Worm (Caenorhabditis elegans) whole organism, midembryonic: ENCODE measurements around the gene mdt-8.

ENCODE experiments used
- T22C8.4 ChIP-seq: fragments of 200-800 bp; sonication (Bioruptor generic); IDR thresholded peaks from 2 replicates; pipeline ENCODE4 v1.3.6; 2022; ENCODE audit warnings: missing genetic modification characterization, missing compliant biosample characterization
- cog-1 ChIP-seq: sonication (generic microtip); optimal IDR thresholded peaks from 2 replicates; lab custom pipeline; 2016; ENCODE audit warnings: missing genetic modification characterization, missing compliant biosample characterization
- flt-1 ChIP-seq: fragments of 200-800 bp; sonication (Bioruptor generic); IDR thresholded peaks from 2 replicates; pipeline ENCODE4 v1.3.6; 2022; ENCODE audit warnings: missing genetic modification characterization, missing compliant biosample characterization
- klf-2 ChIP-seq: fragments of 200-800 bp; sonication (Bioruptor generic); conservative IDR thresholded peaks from 2 replicates; pipeline ENCODE4 v1.3.6; 2022; ENCODE audit warnings: missing genetic modification reagents, missing genetic modification characterization, missing compliant biosample characterization
- med-1 ChIP-seq: sonication (generic microtip); optimal IDR thresholded peaks from 2 replicates; lab custom pipeline; 2017; ENCODE audit warnings: missing genetic modification characterization, mild to moderate bottlenecking, missing compliant biosample characterization, antibody characterized with exemption, missing genetic modification reagents; ENCODE audit not compliant: insufficient read depth
- ref-1 ChIP-seq: fragments of 200-800 bp; sonication (Bioruptor generic); conservative IDR thresholded peaks from 2 replicates; pipeline ENCODE4 v1.3.6; 2022; ENCODE audit warnings: missing genetic modification reagents, missing genetic modification characterization, missing compliant biosample characterization
- tab-1 ChIP-seq: fragments of 200-800 bp; sonication (Bioruptor generic); IDR thresholded peaks from 2 replicates; pipeline ENCODE4 v1.3.6; 2022; ENCODE audit warnings: missing genetic modification characterization, missing compliant biosample characterization
- ztf-23 ChIP-seq: fragments of 200-800 bp; sonication (Bioruptor generic); IDR thresholded peaks from 2 replicates; pipeline ENCODE4 v1.3.6; 2022; ENCODE audit warnings: missing genetic modification reagents, missing genetic modification characterization, missing compliant biosample characterization
- ztf-29 ChIP-seq: fragments of 200-800 bp; sonication (Bioruptor generic); IDR thresholded peaks from 2 replicates; pipeline ENCODE4 v1.3.6; 2022; ENCODE audit warnings: missing genetic modification reagents, missing genetic modification characterization, missing compliant biosample characterization

The mdt-8 gene

ce11 chrII:11533716-11534115 lies at the start of gene mdt-8:
Gene mdt-8, minus strand, starts transcription at chrII:11533816.
- TF ChIP-seq ref-1 (GFP tag; lab: Robert Waterston, UW): no peak
- TF ChIP-seq flt-1 (GFP tag; lab: Robert Waterston, UW): no peak
- TF ChIP-seq T22C8.4 (GFP tag; lab: Robert Waterston, UW): no peak
- no peak for TF ChIP-seq tab-1 (GFP tag; lab: Robert Waterston, UW)
- TF ChIP-seq cog-1: no peak
- TF ChIP-seq med-1 (GFP tag; lab: Kevin White, UChicago): no peak
- TF ChIP-seq ztf-23 (GFP tag; lab: Robert Waterston, UW): no peak
- no peak for TF ChIP-seq klf-2

DNA sequence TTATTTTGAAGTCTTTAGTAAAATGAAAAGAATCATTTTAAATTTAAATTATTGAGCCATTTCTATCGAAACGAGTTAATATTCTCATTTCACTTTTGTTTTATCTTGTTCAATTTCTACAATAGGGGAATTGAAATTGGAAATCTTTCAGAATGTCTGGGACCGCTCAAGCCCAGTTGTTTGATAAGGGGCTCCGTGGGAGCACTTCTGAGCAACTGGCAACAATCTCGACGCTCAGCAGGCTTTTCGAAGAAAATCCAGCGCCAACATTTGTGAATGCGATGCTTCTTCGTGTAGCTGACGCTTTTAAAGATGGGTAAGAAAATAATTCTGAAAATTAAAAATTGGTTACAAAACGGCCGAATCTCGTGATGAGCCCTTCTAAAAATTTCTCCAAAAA lies 49.1 kb upstream of the mdt-8 start, which contains the start of gene ints-7:
Gene ints-7, plus strand, starts transcription at position 152 of the 400 bp plus-strand sequence.
- TF ChIP-seq T22C8.4 (GFP tag; lab: Robert Waterston, UW) (no peak), med-1 (GFP tag; lab: Kevin White, UChicago) (no peak), ref-1 (GFP tag; lab: Robert Waterston, UW) (no peak), klf-2 (no peak), cog-1 (no peak), flt-1 (GFP tag; lab: Robert Waterston, UW) (no peak), ztf-29 (GFP tag; lab: Robert Waterston, UW) (no peak), tab-1 (GFP tag; lab: Robert Waterston, UW) (no peak), ztf-23 (GFP tag; lab: Robert Waterston, UW) (no peak)

ce11 chrII:11578327-11578726 lies 44.7 kb upstream of the mdt-8 start, which contains the start of gene smc-6:
Gene smc-6, plus strand, starts transcription at chrII:11578716.
- TF ChIP-seq med-1 (GFP tag; lab: Kevin White, UChicago) (no peak), flt-1 (GFP tag; lab: Robert Waterston, UW) (no peak), ztf-23 (GFP tag; lab: Robert Waterston, UW) (no peak), ref-1 (GFP tag; lab: Robert Waterston, UW) (no peak)

DNA sequence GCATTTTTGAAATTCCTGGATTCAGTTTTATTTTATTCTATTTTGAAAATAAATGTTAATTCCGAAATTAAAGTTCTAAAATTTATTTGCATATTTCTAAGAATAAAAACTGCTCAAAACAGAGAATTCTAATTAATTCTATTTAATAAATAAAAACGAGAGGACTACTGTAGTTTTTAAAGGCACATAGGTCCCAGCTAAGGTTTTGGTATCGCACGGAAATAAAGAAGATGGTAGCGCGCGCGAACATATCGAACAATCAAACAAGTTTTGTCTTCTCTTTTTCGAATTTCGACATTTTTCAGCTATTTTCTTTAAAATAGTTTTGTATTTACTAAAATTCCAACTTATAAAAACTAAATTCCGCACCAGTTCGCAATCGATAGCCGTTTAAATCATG lies 44.2 kb upstream of the mdt-8 start:
- TF ChIP-seq ztf-23 (GFP tag; lab: Robert Waterston, UW) (no peak), ref-1 (GFP tag; lab: Robert Waterston, UW) (no peak), klf-2 (no peak), cog-1 (no peak), T22C8.4 (GFP tag; lab: Robert Waterston, UW) (no peak), flt-1 (GFP tag; lab: Robert Waterston, UW) (no peak), ztf-29 (GFP tag; lab: Robert Waterston, UW) (no peak), med-1 (GFP tag; lab: Kevin White, UChicago) (no peak), tab-1 (GFP tag; lab: Robert Waterston, UW) (no peak)

DNA sequence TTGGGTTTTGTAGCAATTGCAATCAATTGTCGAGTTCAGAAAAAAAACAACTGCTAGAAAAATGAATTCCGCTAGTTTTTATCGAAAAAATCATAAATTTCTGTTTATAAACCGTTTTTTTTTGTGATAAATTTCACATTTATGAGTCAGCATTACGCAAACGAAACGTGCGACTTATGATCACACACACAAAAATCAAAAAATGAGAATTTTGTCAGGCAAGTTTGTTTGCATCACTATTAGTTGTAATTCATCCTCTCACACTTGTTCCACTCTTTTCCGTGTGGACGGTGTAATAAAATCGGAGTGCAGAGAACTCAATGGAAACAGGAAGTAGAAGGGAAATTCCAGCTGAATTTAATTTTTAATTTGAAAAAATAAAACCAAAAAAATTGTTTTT lies 43.8 kb upstream of the mdt-8 start, which contains the start of gene pcs-1:
Gene pcs-1, minus strand, starts transcription at position 344 of the 400 bp plus-strand sequence.
- no peak for TF ChIP-seq T22C8.4 (GFP tag; lab: Robert Waterston, UW)
- TF ChIP-seq tab-1 (GFP tag; lab: Robert Waterston, UW): no peak
- TF ChIP-seq ztf-23 (GFP tag; lab: Robert Waterston, UW): no peak
- TF ChIP-seq med-1 (GFP tag; lab: Kevin White, UChicago): no peak
- no peak for TF ChIP-seq cog-1
- TF ChIP-seq ref-1 (GFP tag; lab: Robert Waterston, UW): no peak
- TF ChIP-seq klf-2: no peak
- no peak for TF ChIP-seq flt-1 (GFP tag; lab: Robert Waterston, UW)
- no peak for TF ChIP-seq ztf-29 (GFP tag; lab: Robert Waterston, UW)

DNA sequence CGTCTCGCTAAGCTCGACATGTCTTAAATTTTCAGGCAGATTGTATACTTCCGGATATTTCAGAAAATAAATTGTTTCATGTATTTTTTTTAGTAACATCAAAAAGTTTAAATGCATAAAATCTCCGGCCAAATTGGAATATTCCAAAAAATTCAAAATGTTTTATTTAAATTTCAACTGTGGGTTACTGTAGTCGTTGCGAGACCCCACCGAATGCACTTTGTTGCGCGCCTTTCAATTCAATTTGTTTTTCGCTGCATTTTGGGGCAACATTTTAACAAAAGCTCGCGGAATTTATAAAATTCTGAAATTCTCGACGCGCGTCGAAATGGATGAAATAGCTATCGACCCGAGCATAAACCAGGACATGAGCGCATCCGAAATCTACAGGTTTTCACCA lies 39.3 kb upstream of the mdt-8 start, which contains the start of gene F54D5.2:
Gene F54D5.2, plus strand, starts transcription at position 237 of the 400 bp plus-strand sequence.
- TF ChIP-seq ref-1 (GFP tag; lab: Robert Waterston, UW) (no peak), ztf-29 (GFP tag; lab: Robert Waterston, UW) (no peak), T22C8.4 (GFP tag; lab: Robert Waterston, UW) (no peak), flt-1 (GFP tag; lab: Robert Waterston, UW) (no peak), cog-1 (no peak)

DNA sequence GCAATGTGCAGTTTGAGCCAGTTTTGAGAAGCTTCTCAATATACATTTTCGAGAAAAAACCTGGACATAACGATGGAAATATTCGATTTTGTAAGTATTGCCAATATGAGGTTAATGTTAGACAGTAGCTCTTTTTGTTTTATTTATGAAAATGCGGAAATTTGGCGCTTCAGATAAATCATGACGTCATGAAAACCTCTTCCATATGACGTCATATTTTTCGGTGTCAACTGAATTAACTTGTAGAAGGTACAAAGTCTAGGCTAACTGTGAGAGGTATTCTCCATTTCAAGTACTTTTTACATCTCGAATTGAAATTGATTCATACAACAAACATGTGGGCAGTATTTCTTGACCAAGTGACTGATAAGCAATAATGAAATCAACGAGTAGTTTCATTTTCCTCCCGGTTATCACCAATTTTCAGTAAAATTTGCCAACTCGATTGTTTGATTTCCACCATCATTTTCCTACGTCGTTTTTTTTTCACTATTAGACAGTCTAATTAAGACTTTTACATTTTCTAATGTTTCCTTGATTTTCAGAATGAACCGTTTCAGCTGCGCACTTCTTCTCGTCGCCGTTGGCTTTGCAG lies 37.7 kb upstream of the mdt-8 start, which contains the start of gene F54D5.3:
Gene F54D5.3, plus strand, starts transcription at position 546 of the 595 bp plus-strand sequence.
- TF ChIP-seq cog-1 (no peak), ztf-23 (GFP tag; lab: Robert Waterston, UW) (no peak), tab-1 (GFP tag; lab: Robert Waterston, UW) (no peak)

DNA sequence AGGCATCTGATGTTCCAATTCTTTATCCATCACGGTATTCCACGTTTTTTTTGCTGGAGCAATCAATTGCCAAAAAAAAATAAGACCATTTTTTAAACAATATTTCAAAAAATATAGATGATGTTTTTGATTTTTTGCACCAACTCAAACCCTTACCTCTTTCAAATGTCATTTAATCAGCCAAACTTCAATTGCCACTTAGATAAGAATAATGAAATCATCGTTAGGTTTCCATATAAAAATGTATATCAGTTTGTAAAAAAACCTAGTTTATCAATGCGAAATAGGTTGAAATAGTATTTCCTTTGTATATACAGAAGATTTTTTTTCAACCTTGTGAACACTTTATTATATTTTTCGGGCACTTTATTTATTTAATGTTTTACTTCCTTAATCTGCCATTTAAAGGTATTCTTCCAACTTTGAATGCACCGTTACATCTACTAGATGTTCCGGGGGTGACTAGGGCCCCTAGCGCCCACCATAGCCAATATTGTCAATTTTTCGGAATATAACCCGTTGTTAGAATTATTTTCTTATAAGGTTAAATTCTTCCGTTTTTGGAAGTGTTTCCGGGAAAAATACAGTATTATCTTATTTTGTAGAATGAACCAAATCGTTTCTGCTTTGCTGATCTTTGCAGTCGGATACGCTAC lies 35.7 kb upstream of the mdt-8 start, which contains the start of the genes F54D5.23 and F54D5.4:
Gene F54D5.23, minus strand, starts transcription at position 75 of the 656 bp plus-strand sequence.
Gene F54D5.4, plus strand, starts transcription at position 606 of the 656 bp plus-strand sequence.
- TF ChIP-seq T22C8.4 (GFP tag; lab: Robert Waterston, UW) (no peak), ztf-29 (GFP tag; lab: Robert Waterston, UW) (no peak)

ce11 chrII:11568670-11569069 lies 35.1 kb upstream of the mdt-8 start:
- TF ChIP-seq tab-1 (GFP tag; lab: Robert Waterston, UW) (no peak), cog-1 (no peak), ztf-23 (GFP tag; lab: Robert Waterston, UW) (no peak), flt-1 (GFP tag; lab: Robert Waterston, UW) (no peak), ref-1 (GFP tag; lab: Robert Waterston, UW) (no peak), ztf-29 (GFP tag; lab: Robert Waterston, UW) (no peak), klf-2 (no peak)
